Fruit fly (Drosophila melanogaster) whole organism, embryonic: ENCODE measurements around the gene CG13603.

ENCODE experiments used
- B-H2 ChIP-seq: fragments of 200-800 bp; sonication (Bioruptor generic); optimal IDR thresholded peaks from 2 replicates; lab custom pipeline; 2018; ENCODE audit warnings: missing biosample characterization, mild to moderate bottlenecking, missing genetic modification characterization
- BEAF-32 ChIP-seq: fragments of 200-800 bp; sonication (Bioruptor generic); optimal IDR thresholded peaks from 3 replicates; lab custom pipeline; 2017; ENCODE audit warnings: missing biosample characterization, missing genetic modification characterization, mild to moderate bottlenecking, moderate library complexity, missing genetic modification reagents
- Blimp-1 ChIP-seq: fragments of 200-800 bp; sonication (Bioruptor generic); optimal IDR thresholded peaks from 3 replicates; lab custom pipeline; 2018; ENCODE audit warnings: missing biosample characterization, missing genetic modification characterization, mild to moderate bottlenecking, moderate library complexity, missing genetic modification reagents
- CG10366 ChIP-seq: fragments of 200-800 bp; sonication (Bioruptor generic); IDR thresholded peaks from 2 replicates; pipeline ENCODE4 v1.3.6; 2022; ENCODE audit warnings: missing biosample characterization, missing genetic modification characterization
- CG11398 ChIP-seq: fragments of 200-800 bp; sonication (Bioruptor generic); optimal IDR thresholded peaks from 2 replicates; lab custom pipeline; 2016; ENCODE audit warnings: missing biosample characterization, missing genetic modification characterization
- CG11456 ChIP-seq: fragments of 200-800 bp; sonication (Bioruptor generic); IDR thresholded peaks from 3 replicates; pipeline ENCODE4 v1.3.6; 2022; ENCODE audit warnings: missing biosample characterization, missing genetic modification characterization
- CG1647 ChIP-seq: fragments of 200-800 bp; sonication (Bioruptor generic); optimal IDR thresholded peaks from 3 replicates; lab custom pipeline; 2016; ENCODE audit warnings: missing biosample characterization, missing genetic modification characterization
- CG1832 ChIP-seq: fragments of 200-800 bp; sonication (Bioruptor generic); optimal IDR thresholded peaks from 2 replicates; lab custom pipeline; 2017; ENCODE audit warnings: missing biosample characterization, mild to moderate bottlenecking, missing genetic modification characterization, inconsistent platforms
- CG2199 ChIP-seq: fragments of 200-800 bp; sonication (Bioruptor generic); IDR thresholded peaks from 3 replicates; pipeline ENCODE4 v1.3.6; 2022; ENCODE audit warnings: missing biosample characterization, missing genetic modification characterization
- CG2202 ChIP-seq: fragments of 200-800 bp; sonication (Bioruptor generic); optimal IDR thresholded peaks from 2 replicates; lab custom pipeline; 2018; ENCODE audit warnings: missing biosample characterization, mild to moderate bottlenecking, missing genetic modification characterization
- CG2875 ChIP-seq: fragments of 200-800 bp; sonication (Bioruptor generic); optimal IDR thresholded peaks from 2 replicates; lab custom pipeline; 2017; ENCODE audit warnings: missing biosample characterization, mild to moderate bottlenecking, missing genetic modification characterization, missing genetic modification reagents
- CG33213 ChIP-seq: fragments of 200-800 bp; sonication (Bioruptor generic); optimal IDR thresholded peaks from 3 replicates; lab custom pipeline; 2016; ENCODE audit warnings: missing biosample characterization, missing genetic modification characterization
- CG3995 ChIP-seq: fragments of 200-800 bp; sonication (Bioruptor generic); optimal IDR thresholded peaks from 3 replicates; lab custom pipeline; 2016; ENCODE audit warnings: missing biosample characterization, missing genetic modification characterization
- CG6683 ChIP-seq: fragments of 200-800 bp; sonication (Bioruptor generic); optimal IDR thresholded peaks from 2 replicates; lab custom pipeline; 2017; ENCODE audit warnings: missing biosample characterization, mild to moderate bottlenecking, missing genetic modification characterization, missing genetic modification reagents
- CG6689 ChIP-seq: fragments of 200-800 bp; sonication (Bioruptor generic); IDR thresholded peaks from 2 replicates; pipeline ENCODE4 v1.3.6; 2022; ENCODE audit warnings: missing biosample characterization, missing genetic modification characterization
- CG8089 ChIP-seq: fragments of 200-800 bp; sonication (Bioruptor generic); optimal IDR thresholded peaks from 3 replicates; lab custom pipeline; 2016; ENCODE audit warnings: missing biosample characterization, missing genetic modification characterization
- CG8281 ChIP-seq: fragments of 200-800 bp; sonication (Bioruptor generic); optimal IDR thresholded peaks from 2 replicates; lab custom pipeline; 2018; ENCODE audit warnings: missing biosample characterization, mild to moderate bottlenecking, missing genetic modification characterization, moderate library complexity
- CG9817 ChIP-seq: fragments of 200-800 bp; sonication (Bioruptor generic); optimal IDR thresholded peaks from 2 replicates; lab custom pipeline; 2018; ENCODE audit warnings: missing biosample characterization, mild to moderate bottlenecking, missing genetic modification characterization, moderate library complexity
- Deaf1 ChIP-seq: fragments of 200-800 bp; optimal IDR thresholded peaks from 3 replicates; lab custom pipeline; 2019; ENCODE audit warnings: missing biosample characterization, mild to moderate bottlenecking, missing genetic modification characterization, moderate library complexity
- Doc3 ChIP-seq: fragments of 200-800 bp; sonication (Bioruptor generic); IDR thresholded peaks from 3 replicates; pipeline ENCODE4 v1.3.6; 2022; ENCODE audit warnings: missing biosample characterization, missing genetic modification characterization; ENCODE audit not compliant: partially characterized antibody
- Fer2 ChIP-seq: fragments of 200-800 bp; sonication (Bioruptor generic); optimal IDR thresholded peaks from 2 replicates; lab custom pipeline; 2018; ENCODE audit warnings: missing biosample characterization, mild to moderate bottlenecking, missing genetic modification characterization, moderate library complexity
- Gug ChIP-seq: fragments of 200-800 bp; sonication (Bioruptor generic); IDR thresholded peaks from 4 replicates; pipeline ENCODE4 v1.3.6; 2022; ENCODE audit warnings: missing biosample characterization, missing genetic modification characterization
- Hmr ChIP-seq: fragments of 200-800 bp; sonication (Bioruptor generic); optimal IDR thresholded peaks from 3 replicates; lab custom pipeline; 2017; ENCODE audit warnings: mild to moderate bottlenecking, missing biosample characterization, missing genetic modification reagents, missing genetic modification characterization
- Hr3 ChIP-seq: fragments of 200-800 bp; sonication (Bioruptor generic); optimal IDR thresholded peaks from 3 replicates; lab custom pipeline; 2016; ENCODE audit warnings: missing biosample characterization, missing genetic modification characterization
- Lhr ChIP-seq: fragments of 200-800 bp; sonication (Bioruptor generic); optimal IDR thresholded peaks from 3 replicates; lab custom pipeline; 2017; ENCODE audit warnings: mild to moderate bottlenecking, missing biosample characterization, missing genetic modification reagents, missing genetic modification characterization
- MBD-R2 ChIP-seq: fragments of 200-800 bp; sonication (Bioruptor generic); IDR thresholded peaks from 2 replicates; pipeline ENCODE4 v1.3.6; 2022; ENCODE audit warnings: missing biosample characterization, missing genetic modification characterization
- Mes4 ChIP-seq: fragments of 200-800 bp; sonication (Bioruptor generic); optimal IDR thresholded peaks from 2 replicates; lab custom pipeline; 2016; ENCODE audit warnings: missing biosample characterization, missing genetic modification characterization
- Myb ChIP-seq: fragments of 200-800 bp; sonication (Bioruptor generic); optimal IDR thresholded peaks from 2 replicates; lab custom pipeline; 2016; ENCODE audit warnings: missing biosample characterization, missing genetic modification characterization
- Ravus ChIP-seq: fragments of 200-800 bp; sonication (Bioruptor generic); IDR thresholded peaks from 2 replicates; pipeline ENCODE4 v1.3.6; 2022; ENCODE audit warnings: missing biosample characterization, missing genetic modification characterization
- Trl ChIP-seq, 3 experiments: fragments of >200 bp in 2 of 3; fragments of 200-800 bp in 1 of 3; sonication (Bioruptor generic) in 1 of 3; optimal IDR thresholded peaks; 2 replicates in 1 of 3; 3 replicates in 2 of 3; lab custom pipeline; 2016 to 2017; ENCODE audit warnings: missing biosample characterization in 1 of 3, missing genetic modification characterization in 1 of 3
- ac ChIP-seq: fragments of 200-800 bp; sonication (Bioruptor generic); optimal IDR thresholded peaks from 3 replicates; lab custom pipeline; 2017; ENCODE audit warnings: missing biosample characterization, mild to moderate bottlenecking, missing genetic modification characterization
- al ChIP-seq: fragments of 200-800 bp; sonication (Bioruptor generic); IDR thresholded peaks from 2 replicates; pipeline ENCODE4 v1.3.6; 2022; ENCODE audit warnings: missing biosample characterization, missing genetic modification characterization
- ara ChIP-seq: fragments of 200-800 bp; sonication (Bioruptor generic); IDR thresholded peaks from 2 replicates; pipeline ENCODE4 v1.3.6; 2022; ENCODE audit warnings: missing biosample characterization, missing genetic modification characterization
- bab2 ChIP-seq: fragments of 200-800 bp; sonication (Bioruptor generic); optimal IDR thresholded peaks from 2 replicates; lab custom pipeline; 2016; ENCODE audit warnings: missing biosample characterization, missing genetic modification characterization
- cg ChIP-seq: fragments of 200-800 bp; sonication (Bioruptor generic); optimal IDR thresholded peaks from 3 replicates; lab custom pipeline; 2019; ENCODE audit warnings: missing biosample characterization, mild to moderate bottlenecking, missing genetic modification characterization, moderate library complexity
- ci ChIP-seq: fragments of 200-800 bp; sonication (Bioruptor generic); IDR thresholded peaks from 3 replicates; pipeline ENCODE4 v1.3.6; 2022; ENCODE audit warnings: missing biosample characterization, missing genetic modification characterization
- dmrt11E ChIP-seq: fragments of 200-800 bp; sonication (Bioruptor generic); optimal IDR thresholded peaks from 3 replicates; lab custom pipeline; 2018; ENCODE audit warnings: missing biosample characterization, mild to moderate bottlenecking, missing genetic modification characterization, moderate library complexity
- gce ChIP-seq: fragments of 200-800 bp; sonication (Bioruptor generic); IDR thresholded peaks from 3 replicates; pipeline ENCODE4 v1.3.6; 2022; ENCODE audit warnings: missing biosample characterization, missing genetic modification characterization
- gcm ChIP-seq: fragments of 200-800 bp; sonication (Bioruptor generic); optimal IDR thresholded peaks from 2 replicates; lab custom pipeline; 2019; ENCODE audit warnings: missing biosample characterization, mild to moderate bottlenecking, missing genetic modification characterization, moderate library complexity
- hkb ChIP-seq, 2 experiments: fragments of 200-800 bp in 1 of 2; fragments of >200 bp in 1 of 2; sonication (Bioruptor generic) in 1 of 2; IDR thresholded peaks in 1 of 2; optimal IDR thresholded peaks in 1 of 2; 2 replicates each; pipeline versions ENCODE4 v1.3.6 to Lab custom; 2017 to 2022; ENCODE audit warnings: missing biosample characterization in 1 of 2, missing genetic modification characterization in 1 of 2
- luna ChIP-seq: fragments of 200-800 bp; sonication (Bioruptor generic); optimal IDR thresholded peaks from 2 replicates; lab custom pipeline; 2016; ENCODE audit warnings: missing biosample characterization, missing genetic modification characterization
- oc ChIP-seq: fragments of 200-800 bp; sonication (Bioruptor generic); optimal IDR thresholded peaks from 2 replicates; lab custom pipeline; 2018; ENCODE audit warnings: missing biosample characterization, mild to moderate bottlenecking, missing genetic modification characterization, moderate library complexity
- pan ChIP-seq, 4 experiments: fragments of >200 bp in 3 of 4; fragments of 200-800 bp in 1 of 4; sonication (Bioruptor generic) in 1 of 4; optimal IDR thresholded peaks in 3 of 4; IDR thresholded peaks in 1 of 4; 2 replicates each; pipeline versions ENCODE4 v1.3.6 to Lab custom; 2017 to 2022; ENCODE audit warnings: missing biosample characterization in 2 of 4, missing genetic modification characterization in 2 of 4, mixed read lengths in 1 of 4
- pfk ChIP-seq: fragments of 200-800 bp; sonication (Bioruptor generic); optimal IDR thresholded peaks from 2 replicates; lab custom pipeline; 2018; ENCODE audit warnings: missing biosample characterization, mild to moderate bottlenecking, missing genetic modification characterization, moderate library complexity
- rib ChIP-seq: fragments of 200-800 bp; sonication (Bioruptor generic); IDR thresholded peaks from 2 replicates; pipeline ENCODE4 v1.3.6; 2022; ENCODE audit warnings: missing biosample characterization, missing genetic modification characterization
- shn ChIP-seq: fragments of 200-800 bp; sonication (Bioruptor generic); optimal IDR thresholded peaks from 3 replicates; lab custom pipeline; 2016; ENCODE audit warnings: missing biosample characterization, missing genetic modification characterization
- tgo ChIP-seq: fragments of 200-800 bp; sonication (Bioruptor generic); IDR thresholded peaks from 3 replicates; pipeline ENCODE4 v1.3.6; 2022; ENCODE audit warnings: missing biosample characterization, missing genetic modification characterization

CG13603 gene

dm6 chr3R:23941643-23942424 is 44.5 kb downstream of the CG13603 start (continued):
- TF ChIP-seq CG33213 (GFP tag; lab: Kevin White, UChicago) (no peak), Blimp-1 (GFP tag; lab: Kevin White, UChicago) (peak; percentile 27), Lhr (GFP tag; lab: Kevin White, UChicago) (no peak), pan (optimal IDR thresholded peaks at IDR 0.05; lab: Kevin White, UChicago) (no peak), pan (GFP tag; optimal IDR thresholded peaks at IDR 0.05 in 1 of 2, IDR thresholded peaks at IDR 0.05 in 1 of 2) (peak in 1 of 2 experiments; percentile 61), CG3995 (GFP tag; lab: Kevin White, UChicago) (no peak), CG6683 (no peak), Doc3 (GFP tag; lab: Robert Waterston, UW) (no peak), BEAF-32 (no peak), Mes4 (GFP tag; lab: Kevin White, UChicago) (no peak), Hmr (GFP tag; lab: Kevin White, UChicago) (peak; percentile 54), CG1647 (GFP tag; lab: Kevin White, UChicago) (no peak), bab2 (GFP tag; lab: Kevin White, UChicago) (peak; percentile 4), tgo (peak; percentile 49; the same call in 2 of the 3 replicates), Fer2 (tag; lab: Kevin White, UChicago) (no peak), ci (GFP tag; lab: Robert Waterston, UW) (peak; percentile 69; the same call in 2 of the 3 replicates), MBD-R2 (GFP tag; lab: Robert Waterston, UW) (no peak), CG2875 (no peak), CG1832 (GFP tag; lab: Kevin White, UChicago) (no peak), ac (GFP tag; lab: Kevin White, UChicago) (no peak), Hr3 (peak; percentile 26), CG6689 (GFP tag; lab: Robert Waterston, UW) (peak; percentile 66), cg (GFP tag; lab: Kevin White, UChicago) (no peak), CG8281 (tag; lab: Kevin White, UChicago) (no peak), CG2202 (tag; lab: Kevin White, UChicago) (no peak), CG2199 (GFP tag; lab: Robert Waterston, UW) (0 out of 3 replicates have a peak, but pooled peaks have one; percentile 55), Myb (GFP tag; lab: Kevin White, UChicago) (peak; percentile 23), Trl (optimal IDR thresholded peaks at IDR 0.05; lab: Kevin White, UChicago) (no peak), Trl (GFP tag; optimal IDR thresholded peaks at IDR 0.05; lab: Kevin White, UChicago) (peak; percentile 31), B-H2 (GFP tag; lab: Kevin White, UChicago) (no peak), luna (GFP tag; lab: Kevin White, UChicago) (no peak), CG9817 (tag; lab: Kevin White, UChicago) (peak; percentile 21), Deaf1 (tag; lab: Kevin White, UChicago) (no peak), dmrt11E (no peak), oc (tag; lab: Kevin White, UChicago) (no peak), CG8089 (GFP tag; lab: Kevin White, UChicago) (no peak), Gug (GFP tag; lab: Robert Waterston, UW) (peak; percentile 49; the same call in 2 of the 4 replicates), gcm (GFP tag; lab: Kevin White, UChicago) (no peak), Ravus (GFP tag; lab: Robert Waterston, UW) (no peak), CG10366 (GFP tag; lab: Robert Waterston, UW) (no peak), rib (GFP tag; lab: Robert Waterston, UW) (peak; percentile 54; the same call in 1 of the 2 replicates), al (GFP tag; lab: Robert Waterston, UW) (0 out of 2 replicates have a peak, but pooled peaks have one; percentile 28), CG11398 (GFP tag; lab: Kevin White, UChicago) (no peak), hkb (optimal IDR thresholded peaks at IDR 0.05; lab: Kevin White, UChicago) (no peak), hkb (GFP tag; IDR thresholded peaks at IDR 0.05; lab: Robert Waterston, UW) (peak; percentile 40; the same call in 1 of the 2 replicates), gce (GFP tag; lab: Robert Waterston, UW) (0 out of 3 replicates have a peak, but pooled peaks have one; percentile 18), pfk (GFP tag; lab: Kevin White, UChicago) (no peak), shn (GFP tag; lab: Kevin White, UChicago) (no peak), ara (GFP tag; lab: Robert Waterston, UW) (0 out of 2 replicates have a peak, but pooled peaks have one; percentile 49), CG11456 (GFP tag; lab: Robert Waterston, UW) (0 out of 3 replicates have a peak, but pooled peaks have one; percentile 29)
